Fruit fly (Drosophila melanogaster) whole organism, prepupa: ENCODE results near the gene CG7987.

Experiments used
- CG11762 ChIP-seq: fragments of 200-800 bp; sonication (Bioruptor generic); optimal IDR thresholded peaks from 3 replicates; lab custom pipeline; 2016; ENCODE audit warnings: missing biosample characterization, missing genetic modification characterization; ENCODE audit not compliant: insufficient read depth
- CG1621 ChIP-seq: fragments of 200-800 bp; sonication (Bioruptor generic); optimal IDR thresholded peaks from 3 replicates; lab custom pipeline; 2018; ENCODE audit warnings: missing biosample characterization, mild to moderate bottlenecking, missing genetic modification characterization
- CG16779 ChIP-seq: fragments of 200-800 bp; sonication (Bioruptor generic); optimal IDR thresholded peaks from 3 replicates; lab custom pipeline; 2017; ENCODE audit warnings: missing biosample characterization, mild to moderate bottlenecking, missing genetic modification characterization
- CG32006 ChIP-seq: fragments of 200-800 bp; sonication (Bioruptor generic); optimal IDR thresholded peaks from 3 replicates; lab custom pipeline; 2017; ENCODE audit warnings: missing biosample characterization, mild to moderate bottlenecking, missing genetic modification characterization
- Ets96B ChIP-seq: fragments of 200-800 bp; optimal IDR thresholded peaks from 2 replicates; lab custom pipeline; 2019; ENCODE audit warnings: missing biosample characterization, mild to moderate bottlenecking, missing genetic modification characterization, moderate library complexity
- fkh ChIP-seq: fragments of 200-800 bp; sonication (Bioruptor generic); optimal IDR thresholded peaks from 3 replicates; lab custom pipeline; 2017; ENCODE audit warnings: missing biosample characterization, mild to moderate bottlenecking, missing genetic modification characterization, moderate library complexity

DNA sequence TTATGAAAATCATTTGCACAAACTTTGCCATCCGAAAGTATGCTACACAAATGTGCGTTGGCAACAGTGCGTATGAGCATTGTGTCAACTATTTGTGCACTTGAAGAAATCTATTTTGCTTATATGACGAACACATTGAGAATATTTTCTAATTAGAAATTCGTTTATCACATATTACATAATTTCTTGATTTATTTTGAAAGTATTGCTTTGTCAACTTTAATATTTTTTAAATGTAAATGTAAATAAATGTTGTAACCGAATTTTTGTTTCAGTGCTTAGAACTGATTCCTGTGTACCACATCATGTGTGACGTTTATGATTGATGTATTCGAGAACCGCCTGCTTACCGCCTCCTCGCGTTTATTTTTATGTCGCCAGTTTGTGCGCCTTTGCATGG, 33.6 kb downstream of the CG7987 start:
- TF ChIP-seq fkh (GFP tag; lab: Kevin White, UChicago) = no peak
- no peak for TF ChIP-seq CG11762 (GFP tag; lab: Kevin White, UChicago)
- no peak for TF ChIP-seq CG32006
- TF ChIP-seq Ets96B (tag; lab: Kevin White, UChicago) = no peak
- TF ChIP-seq CG16779 (tag; lab: Kevin White, UChicago) = no peak
- no peak for TF ChIP-seq CG1621 (tag; lab: Kevin White, UChicago)
